Worm (Caenorhabditis elegans): ENCODE measurements around the gene exos-4.2.

Gene exos-4.2

DNA sequence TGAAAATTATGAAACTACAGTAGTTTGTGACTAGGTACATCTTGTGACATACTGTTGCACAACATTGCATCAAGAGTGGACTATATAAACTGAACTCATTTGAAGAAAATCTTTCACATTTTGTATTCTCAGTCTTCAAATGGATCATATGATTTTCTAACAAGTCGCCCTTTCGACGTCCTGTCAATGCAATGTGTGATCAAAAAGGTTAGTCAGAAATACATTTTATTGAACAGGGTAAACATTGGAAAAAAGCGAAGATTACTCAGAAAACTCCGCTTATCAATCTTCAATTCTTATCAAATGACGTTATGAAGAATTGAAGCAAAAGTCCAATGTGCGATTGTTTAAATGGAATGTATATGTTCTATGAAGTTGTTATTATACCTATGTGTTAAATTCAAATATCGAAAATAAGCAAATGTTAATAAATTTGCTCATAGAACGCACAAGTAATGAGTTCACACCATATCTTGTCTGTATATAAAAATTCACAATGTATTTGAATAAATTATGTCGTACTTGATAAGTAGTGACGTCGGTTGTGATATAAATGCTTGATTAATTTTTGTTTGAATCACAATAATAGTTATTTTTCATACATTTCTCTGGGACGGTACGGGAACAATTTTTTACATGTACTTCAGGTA, 27.0 kb upstream of the exos-4.2 start, which contains the start of gene zip-2:
TSS of gene zip-2 (plus strand) at position 128 of the 650 bp plus-strand sequence.
- no peak for TF ChIP-seq scrt-1 (GFP tag; IDR thresholded peaks at IDR 0.05)
- TF ChIP-seq aly-1 (tag; optimal IDR thresholded peaks at IDR 0.05), result no peak
- TF ChIP-seq ama-1 (optimal IDR thresholded peaks at IDR 0.05), result no peak
- TF ChIP-seq hnd-1 (tag; optimal IDR thresholded peaks at IDR 0.05), result no peak
- TF ChIP-seq flt-1 (GFP tag; IDR thresholded peaks at IDR 0.05), result no peak
- TF ChIP-seq tbx-11 (GFP tag; IDR thresholded peaks at IDR 0.05), result no peak

DNA sequence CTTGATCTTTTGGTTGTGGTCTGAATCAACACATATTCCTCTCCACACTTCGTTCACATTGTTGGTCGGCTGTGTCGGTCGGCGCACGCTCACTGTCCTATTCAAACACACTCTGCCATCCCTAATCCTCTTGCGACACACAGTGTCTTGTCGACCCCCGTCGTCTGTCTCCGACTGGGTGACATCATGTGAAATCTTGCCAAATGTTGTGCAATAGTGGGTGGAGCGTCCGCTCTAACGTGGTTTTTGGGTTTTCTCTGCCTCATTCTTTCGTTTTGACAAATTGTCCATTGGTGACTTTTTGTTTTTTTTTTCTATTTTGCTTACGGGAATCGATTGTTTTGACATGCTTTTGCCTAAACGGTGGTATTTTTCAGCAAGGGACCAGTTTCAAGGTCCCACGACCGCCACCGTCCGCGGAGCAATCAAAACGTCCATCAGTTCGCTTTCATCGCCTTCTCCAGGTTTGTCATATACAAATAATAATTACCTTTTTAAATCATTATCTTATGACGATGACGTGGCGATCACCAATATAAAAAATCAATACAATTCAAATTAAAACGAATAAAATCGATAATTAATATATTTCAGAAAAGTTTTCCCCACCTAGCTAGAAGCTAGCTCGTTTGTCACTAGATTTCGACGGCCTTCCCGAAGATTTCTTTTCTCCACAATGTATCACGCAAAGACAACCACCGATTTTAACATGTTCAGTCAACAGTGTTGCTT, 26.1 kb upstream of the exos-4.2 start:
- TF ChIP-seq hmg-4 (GFP tag; optimal IDR thresholded peaks at IDR 0.05) (peak; percentile 76), aly-1 (tag; optimal IDR thresholded peaks at IDR 0.05) (no peak), sea-1 (GFP tag; conservative IDR thresholded peaks at IDR 0.05) (0 out of 2 replicates have a peak, but pooled peaks have one; percentile 53), tbx-37 (GFP tag; conservative IDR thresholded peaks at IDR 0.05) (0 out of 2 replicates have a peak, but pooled peaks have one; percentile 13), hnd-1 (tag; optimal IDR thresholded peaks at IDR 0.05) (no peak), flt-1 (GFP tag; IDR thresholded peaks at IDR 0.05) (peak; percentile 54), tbx-11 (GFP tag; IDR thresholded peaks at IDR 0.05) (no peak), ama-1 (optimal IDR thresholded peaks at IDR 0.05) (peak; percentile 16), F13C5.2 (tag; optimal IDR thresholded peaks at IDR 0.05) (peak; percentile 48)

ce11 chrIII:834443-834815, 25.6 kb upstream of the exos-4.2 start:
- 0 out of 2 replicates have a peak, but pooled peaks have one; percentile 11 for TF ChIP-seq tbx-11 (GFP tag; IDR thresholded peaks at IDR 0.05)
- peak; percentile 18 for TF ChIP-seq hmg-4 (GFP tag; optimal IDR thresholded peaks at IDR 0.05)
- no peak for TF ChIP-seq flt-1 (GFP tag; IDR thresholded peaks at IDR 0.05)
- no peak for TF ChIP-seq ama-1 (optimal IDR thresholded peaks at IDR 0.05)
- no peak for TF ChIP-seq aly-1 (tag; optimal IDR thresholded peaks at IDR 0.05)
- no peak for TF ChIP-seq scrt-1 (GFP tag; IDR thresholded peaks at IDR 0.05)

DNA sequence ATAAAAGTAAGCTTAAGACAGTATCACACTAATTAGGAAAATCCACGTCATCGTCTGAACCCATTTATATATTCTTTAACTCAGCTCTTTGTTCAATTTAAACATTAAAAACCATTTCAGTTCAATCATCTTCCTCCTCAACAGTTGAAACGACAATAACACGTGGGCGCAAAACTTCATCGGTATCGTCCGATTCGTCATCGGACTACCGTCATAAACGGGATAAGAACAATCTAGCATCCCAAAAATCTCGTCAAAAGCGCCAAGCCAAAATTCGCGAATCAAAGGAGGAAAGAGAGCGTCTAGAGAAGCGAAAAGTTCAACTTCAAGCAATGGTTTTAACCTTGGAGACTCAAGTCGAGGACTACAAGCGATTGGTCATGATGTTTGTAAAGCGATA, 24.8 kb upstream of the exos-4.2 start:
- no peak for TF ChIP-seq hmg-4 (GFP tag; optimal IDR thresholded peaks at IDR 0.05)
- TF ChIP-seq ceh-13 (GFP tag; optimal IDR thresholded peaks at IDR 0.05), result no peak
- TF ChIP-seq F13C5.2 (tag; optimal IDR thresholded peaks at IDR 0.05), result no peak
- TF ChIP-seq B0310.2 (tag; optimal IDR thresholded peaks at IDR 0.05), result no peak
- no peak for TF ChIP-seq ceh-36 (tag; optimal IDR thresholded peaks at IDR 0.05)
- no peak for TF ChIP-seq hmbx-1 (tag; optimal IDR thresholded peaks at IDR 0.05)
- no peak for TF ChIP-seq flt-1 (GFP tag; IDR thresholded peaks at IDR 0.05)
- TF ChIP-seq sea-1 (GFP tag; conservative IDR thresholded peaks at IDR 0.05), result no peak
- TF ChIP-seq tra-4 (tag; optimal IDR thresholded peaks at IDR 0.05), result no peak

DNA sequence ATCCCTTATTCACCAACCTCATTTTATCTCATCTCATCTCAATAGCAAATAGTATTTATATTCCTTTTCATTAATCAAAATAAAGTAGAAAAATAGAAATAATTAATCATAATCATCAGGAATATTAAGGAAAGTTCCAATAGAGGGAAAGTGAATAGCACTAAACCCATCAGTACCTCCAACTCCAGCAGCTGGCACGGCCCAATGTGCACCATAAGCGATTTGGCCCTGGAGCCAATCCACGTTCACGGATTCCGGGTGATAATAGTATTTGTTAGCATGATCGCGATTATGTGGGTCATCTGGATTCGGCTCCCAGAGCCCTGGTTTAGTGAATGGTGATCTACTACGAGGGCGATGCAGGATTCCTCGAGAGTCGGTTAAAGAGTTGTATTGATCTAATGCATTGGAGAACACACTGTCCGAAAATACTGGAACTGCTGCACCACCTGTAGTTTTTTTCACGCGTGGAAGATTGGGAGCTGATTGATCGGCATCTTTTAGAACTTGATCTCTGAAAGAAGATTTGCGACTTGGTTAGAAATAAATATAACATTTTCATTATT, 24.2 kb upstream of the exos-4.2 start:
- TF ChIP-seq ceh-13 (GFP tag; optimal IDR thresholded peaks at IDR 0.05) (no peak), B0310.2 (tag; optimal IDR thresholded peaks at IDR 0.05) (peak; percentile 44), scrt-1 (GFP tag; IDR thresholded peaks at IDR 0.05) (peak; percentile 78; the same call in 1 of the 2 replicates), sea-1 (GFP tag; conservative IDR thresholded peaks at IDR 0.05) (peak; percentile 75; the same call in 1 of the 2 replicates), hmg-4 (GFP tag; optimal IDR thresholded peaks at IDR 0.05) (peak; percentile 81), ets-7 (tag; optimal IDR thresholded peaks at IDR 0.05) (no peak), pes-1 (GFP tag; IDR thresholded peaks at IDR 0.05) (peak; percentile 80; the same call in 1 of the 2 replicates), ceh-36 (tag; optimal IDR thresholded peaks at IDR 0.05) (peak; percentile 62), flt-1 (GFP tag; IDR thresholded peaks at IDR 0.05) (peak; percentile 29; the same call in 1 of the 2 replicates), ama-1 (optimal IDR thresholded peaks at IDR 0.05) (peak; percentile 96), tbx-37 (GFP tag; conservative IDR thresholded peaks at IDR 0.05) (peak; percentile 34; the same call in 1 of the 2 replicates), hmbx-1 (tag; optimal IDR thresholded peaks at IDR 0.05) (peak; percentile 39), tra-4 (tag; optimal IDR thresholded peaks at IDR 0.05) (peak; percentile 48), F13C5.2 (tag; optimal IDR thresholded peaks at IDR 0.05) (peak; percentile 75), tbx-11 (GFP tag; IDR thresholded peaks at IDR 0.05) (0 out of 2 replicates have a peak, but pooled peaks have one; percentile 48), aly-1 (tag; optimal IDR thresholded peaks at IDR 0.05) (no peak), hnd-1 (tag; optimal IDR thresholded peaks at IDR 0.05) (peak; percentile 49)

DNA sequence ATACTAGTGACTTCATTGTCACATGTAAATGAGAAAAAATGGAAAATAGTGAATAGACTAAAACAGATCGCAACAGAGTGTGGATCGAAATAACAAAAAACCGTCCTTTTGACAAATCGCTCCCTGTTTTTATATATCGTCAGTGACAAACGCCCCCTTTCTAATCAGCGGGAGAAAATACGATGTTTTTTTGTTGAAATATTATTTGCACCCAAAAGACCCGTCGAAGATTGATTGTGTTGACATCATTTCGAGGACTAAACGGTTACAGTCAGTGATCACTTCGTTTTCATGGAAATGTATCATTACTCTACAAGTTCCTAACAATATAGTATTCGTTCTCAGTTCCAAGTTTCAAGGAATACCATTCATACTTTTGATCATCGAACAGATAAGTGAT, 20.5 kb upstream of the exos-4.2 start, which contains the start of gene dos-3:
TSS of gene dos-3 (minus strand) at position 101 of the 400 bp plus-strand sequence.
- TF ChIP-seq flt-1 (GFP tag; IDR thresholded peaks at IDR 0.05) (no peak), hmbx-1 (tag; optimal IDR thresholded peaks at IDR 0.05) (no peak), tbx-37 (GFP tag; conservative IDR thresholded peaks at IDR 0.05) (no peak), F13C5.2 (tag; optimal IDR thresholded peaks at IDR 0.05) (no peak), hmg-4 (GFP tag; optimal IDR thresholded peaks at IDR 0.05) (no peak), aly-1 (tag; optimal IDR thresholded peaks at IDR 0.05) (no peak), ama-1 (optimal IDR thresholded peaks at IDR 0.05) (no peak), pes-1 (GFP tag; IDR thresholded peaks at IDR 0.05) (no peak), scrt-1 (GFP tag; IDR thresholded peaks at IDR 0.05) (no peak)

ce11 chrIII:841177-841576, 18.8 kb upstream of the exos-4.2 start, which contains the start of gene K02F3.9:
TSS of gene K02F3.9 (minus strand) at chrIII:841366.
- TF ChIP-seq hmbx-1 (tag; optimal IDR thresholded peaks at IDR 0.05) (no peak), tra-4 (tag; optimal IDR thresholded peaks at IDR 0.05) (no peak), scrt-1 (GFP tag; IDR thresholded peaks at IDR 0.05) (no peak)
